Worm (Caenorhabditis elegans): ENCODE measurements around the gene cdh-8.

Gene cdh-8

ce11 chrIV:383135-383731, 43.6 kb downstream of the cdh-8 start, which contains the start of gene spl-1:
TSS of gene spl-1 (minus strand) at chrIV:383185.
- TF ChIP-seq lir-3 (tag; optimal IDR thresholded peaks at IDR 0.05; ENCODE audit: poor library complexity) (no peak), F16B12.6 (tag; optimal IDR thresholded peaks at IDR 0.05) (no peak), rnt-1 (tag; optimal IDR thresholded peaks at IDR 0.05) (no peak), lin-35 (GFP tag; optimal IDR thresholded peaks at IDR 0.05) (peak in 1 of 2 experiments; percentile 22), elt-2 (tag; optimal IDR thresholded peaks at IDR 0.05) (peak; percentile 40)

ce11 chrIV:385150-385937, 45.7 kb downstream of the cdh-8 start, which contains the start of gene rps-24:
TSS of gene rps-24 (plus strand) at chrIV:385887.
- TF ChIP-seq aha-1 (tag; optimal IDR thresholded peaks at IDR 0.05) (peak; percentile 34), ceh-63 (GFP tag; optimal IDR thresholded peaks at IDR 0.05) (peak; percentile 1), blmp-1 (tag; optimal IDR thresholded peaks at IDR 0.05) (peak; percentile 78), vab-15 (tag; optimal IDR thresholded peaks at IDR 0.05) (peak; percentile 83), unc-86 (tag; optimal IDR thresholded peaks at IDR 0.05) (peak; percentile 93), nhr-237 (tag; optimal IDR thresholded peaks at IDR 0.05) (peak; percentile 73), jun-1 (tag; optimal IDR thresholded peaks at IDR 0.05) (peak; percentile 86), sox-4 (tag; optimal IDR thresholded peaks at IDR 0.05) (peak; percentile 88), C16A3.4 (tag; optimal IDR thresholded peaks at IDR 0.05) (peak; percentile 92), sup-37 (GFP tag; optimal IDR thresholded peaks at IDR 0.05) (peak; percentile 7), egl-13 (tag; optimal IDR thresholded peaks at IDR 0.05) (peak; percentile 76), hlh-4 (tag; optimal IDR thresholded peaks at IDR 0.05) (peak; percentile 61), zip-4 (GFP tag; optimal IDR thresholded peaks at IDR 0.05) (peak; percentile 12), fkh-10 (GFP tag; optimal IDR thresholded peaks at IDR 0.05) (peak; percentile 78), F16B12.6 (tag; optimal IDR thresholded peaks at IDR 0.05) (peak; percentile 63), ceh-82 (tag; optimal IDR thresholded peaks at IDR 0.05) (peak; percentile 83 to 94 (median 86)), mab-9 (GFP tag; IDR thresholded peaks at IDR 0.05) (peak; percentile 89), tbx-2 (tag; optimal IDR thresholded peaks at IDR 0.05) (peak; percentile 94), nhr-90 (tag; optimal IDR thresholded peaks at IDR 0.05; ENCODE audit: poor library complexity) (peak; percentile 96), lin-14 (GFP tag; optimal IDR thresholded peaks at IDR 0.05) (peak; percentile 91), isw-1 (GFP tag; IDR thresholded peaks at IDR 0.05) (peak; percentile 99), lsy-2 (tag; optimal IDR thresholded peaks at IDR 0.05) (peak; percentile 93 to 96), pax-3 (tag; optimal IDR thresholded peaks at IDR 0.05) (peak; percentile 90), C04F5.9 (tag; optimal IDR thresholded peaks at IDR 0.05) (peak; percentile 81), nhr-77 (tag; optimal IDR thresholded peaks at IDR 0.05) (peak; percentile 87), irx-1 (tag; optimal IDR thresholded peaks at IDR 0.05) (peak; percentile 80), nhr-85 (tag) (peak; percentile 95), lin-35 (GFP tag; optimal IDR thresholded peaks at IDR 0.05) (peak; percentile 81 to 90), mep-1 (tag; optimal IDR thresholded peaks at IDR 0.05) (peak; percentile 89), snpc-4 (tag; optimal IDR thresholded peaks at IDR 0.05) (peak; percentile 66), elt-2 (tag; optimal IDR thresholded peaks at IDR 0.05) (peak; percentile 39), egl-27 (tag; optimal IDR thresholded peaks at IDR 0.05) (peak in 1 of 2 experiments; percentile 32), ama-1 (optimal IDR thresholded peaks at IDR 0.05) (peak; percentile 41), ceh-8 (GFP tag; optimal IDR thresholded peaks at IDR 0.05) (peak; percentile 90), skn-1 (tag; optimal IDR thresholded peaks at IDR 0.05) (peak; percentile 59), lin-39 (tag; optimal IDR thresholded peaks at IDR 0.05) (peak; percentile 43), fos-1 (tag; optimal IDR thresholded peaks at IDR 0.05) (peak; percentile 80), nhr-19 (GFP tag; conservative IDR thresholded peaks at IDR 0.05) (peak; percentile 96), elt-3 (tag; optimal IDR thresholded peaks at IDR 0.05) (peak in 3 of 6 experiments; percentile 39 to 80 (median 73)), lin-15B (tag; optimal IDR thresholded peaks at IDR 0.05) (peak; percentile 82), nhr-47 (tag; optimal IDR thresholded peaks at IDR 0.05) (peak; percentile 97), nhr-71 (tag; optimal IDR thresholded peaks at IDR 0.05) (peak; percentile 97), fkh-4 (tag; optimal IDR thresholded peaks at IDR 0.05; ENCODE audit: borderline replicate concordance) (peak; percentile 76), mdl-1 (tag; optimal IDR thresholded peaks at IDR 0.05) (peak in 1 of 2 experiments; percentile 84), snu-23 (GFP tag; optimal IDR thresholded peaks at IDR 0.05) (peak; percentile 96)
